Worm (Caenorhabditis elegans) whole organism, L4 larva: ENCODE results near the gene inft-2.

Source experiments
- F26F4.8 ChIP-seq: fragments of 200-800 bp; sonication (Bioruptor generic); conservative IDR thresholded peaks from 2 replicates; pipeline ENCODE4 v1.3.6; 2022; ENCODE audit warnings: missing genetic modification characterization, missing compliant biosample characterization
- lsy-2 ChIP-seq, 2 experiments: fragments of 150-350 bp in 1 of 2; sonication (generic microtip) in 1 of 2; optimal IDR thresholded peaks; 2 replicates each; lab custom pipeline; 2014 to 2017; ENCODE audit warnings: missing biosample characterization in 2 of 2, missing genetic modification characterization in 2 of 2
- pha-4 ChIP-seq, 2 experiments: fragments of 150-350 bp in 1 of 2; fragments of 200-800 bp in 1 of 2; sonication (Bioruptor generic) in 1 of 2; IDR thresholded peaks in 1 of 2; optimal IDR thresholded peaks in 1 of 2; 2 replicates each; pipeline versions ENCODE4 v1.3.6 to Lab custom; 2014 to 2022; ENCODE audit warnings: missing genetic modification characterization in 2 of 2, missing genetic modification reagents in 2 of 2, missing biosample characterization in 1 of 2, missing compliant biosample characterization in 1 of 2
- sdz-12 ChIP-seq: fragments of 200-800 bp; sonication (Bioruptor generic); optimal IDR thresholded peaks from 2 replicates; lab custom pipeline; 2018; ENCODE audit warnings: mild to moderate bottlenecking, missing genetic modification characterization, missing compliant biosample characterization

ce11 chrV:13053635-13054034, 51.5 kb downstream of the inft-2 start, which contains the start of gene srr-1:
- TF ChIP-seq F26F4.8 (GFP tag; lab: Robert Waterston, UW) = no peak
- no peak for TF ChIP-seq sdz-12 (GFP tag; lab: Kevin White, UChicago)
- no peak for TF ChIP-seq pha-4 (GFP tag; IDR thresholded peaks at IDR 0.05; lab: Robert Waterston, UW)
- no peak for TF ChIP-seq pha-4 (tag; optimal IDR thresholded peaks at IDR 0.05; lab: Kevin White, UChicago)
- TF ChIP-seq lsy-2 (tag; optimal IDR thresholded peaks at IDR 0.05; lab: Kevin White, UChicago) = no peak
